Fruit fly (Drosophila melanogaster): Measurements from ENCODE around the gene Trm7-34.

Gene Trm7-34

dm6 chr3R:21138220-21138754 is 4.6 kb upstream of the Trm7-34 start, which contains the start of gene meigo (continued):
- TF ChIP-seq CG8319 (GFP tag; optimal IDR thresholded peaks at IDR 0.05): no peak
- no peak for TF ChIP-seq Eip75B (GFP tag; optimal IDR thresholded peaks at IDR 0.05)
- no peak for TF ChIP-seq CG32006 (GFP tag; optimal IDR thresholded peaks at IDR 0.05)
- TF ChIP-seq Hr38 (GFP tag; optimal IDR thresholded peaks at IDR 0.05): no peak
- TF ChIP-seq vri (GFP tag; optimal IDR thresholded peaks at IDR 0.05): no peak
- no peak for TF ChIP-seq Ets21C (GFP tag; optimal IDR thresholded peaks at IDR 0.05)
- TF ChIP-seq cyc (GFP tag; optimal IDR thresholded peaks at IDR 0.05): no peak
- peak; percentile 72 for TF ChIP-seq esn (GFP tag; optimal IDR thresholded peaks at IDR 0.05)
- no peak for TF ChIP-seq Smox (GFP tag; optimal IDR thresholded peaks at IDR 0.05)
- peak; percentile 64 for TF ChIP-seq Hr39 (GFP tag; optimal IDR thresholded peaks at IDR 0.05)
- no peak for TF ChIP-seq achi (GFP tag; optimal IDR thresholded peaks at IDR 0.05)
- no peak; the same call in 2 of the 3 replicates for TF ChIP-seq CG8119 (GFP tag; IDR thresholded peaks at IDR 0.05)
- no peak for TF ChIP-seq CG9139 (GFP tag; optimal IDR thresholded peaks at IDR 0.05)
- peak; percentile 65 for TF ChIP-seq CG31627 (GFP tag; optimal IDR thresholded peaks at IDR 0.05)
- TF ChIP-seq svp (GFP tag): no peak
- no peak for TF ChIP-seq CG1621 (tag; optimal IDR thresholded peaks at IDR 0.05)
- no peak for TF ChIP-seq CG6854 (GFP tag; optimal IDR thresholded peaks at IDR 0.05)
- peak; percentile 64 for TF ChIP-seq lz (GFP tag; optimal IDR thresholded peaks at IDR 0.05)
- TF ChIP-seq Sox14 (GFP tag; optimal IDR thresholded peaks at IDR 0.05): no peak
- no peak for TF ChIP-seq Blimp-1 (GFP tag; optimal IDR thresholded peaks at IDR 0.05)
- TF ChIP-seq CG10631 (GFP tag; optimal IDR thresholded peaks at IDR 0.05): no peak
- TF ChIP-seq ss (GFP tag; optimal IDR thresholded peaks at IDR 0.05): no peak
- peak; percentile 80 for TF ChIP-seq fkh (GFP tag; optimal IDR thresholded peaks at IDR 0.05)
- no peak for TF ChIP-seq CG6276 (GFP tag; optimal IDR thresholded peaks at IDR 0.05)
- TF ChIP-seq CG11294 (GFP tag; IDR thresholded peaks at IDR 0.05): peak; percentile 16; the same call in 1 of the 2 replicates
- TF ChIP-seq CG10669 (GFP tag; optimal IDR thresholded peaks at IDR 0.05): no peak
- TF ChIP-seq Eip78C (GFP tag): no peak
- no peak for TF ChIP-seq fd59A (GFP tag; optimal IDR thresholded peaks at IDR 0.05)
- TF ChIP-seq Lpt (GFP tag; optimal IDR thresholded peaks at IDR 0.05): no peak
- TF ChIP-seq CG3032 (tag; optimal IDR thresholded peaks at IDR 0.05): peak; percentile 76
- no peak for TF ChIP-seq Met (GFP tag; optimal IDR thresholded peaks at IDR 0.05)
- TF ChIP-seq CG34406 (GFP tag; optimal IDR thresholded peaks at IDR 0.05): no peak
- peak; percentile 48 for TF ChIP-seq Ets96B (tag; optimal IDR thresholded peaks at IDR 0.05)
- no peak for TF ChIP-seq acj6 (GFP tag; optimal IDR thresholded peaks at IDR 0.05)
- TF ChIP-seq pdm3 (GFP tag; optimal IDR thresholded peaks at IDR 0.05): no peak
- TF ChIP-seq CG3919 (GFP tag; optimal IDR thresholded peaks at IDR 0.05): no peak
- TF ChIP-seq CG11902 (GFP tag; optimal IDR thresholded peaks at IDR 0.05): peak; percentile 30

dm6 chr3R:21133951-21134350 is 270 bp upstream of the Trm7-34 start, which contains the start of gene Usp8:
TSS of gene Usp8 (plus strand) at chr3R:21134262.
- peak; percentile 45 for TF ChIP-seq esn (GFP tag; optimal IDR thresholded peaks at IDR 0.05)
- no peak for TF ChIP-seq CG11294 (GFP tag; IDR thresholded peaks at IDR 0.05)
- peak; percentile 25 for TF ChIP-seq CG3032 (tag; optimal IDR thresholded peaks at IDR 0.05)
- no peak for TF ChIP-seq CG16779 (tag; optimal IDR thresholded peaks at IDR 0.05)
- TF ChIP-seq Ets96B (tag; optimal IDR thresholded peaks at IDR 0.05): no peak
- peak; percentile 9 for TF ChIP-seq CG6792 (GFP tag; optimal IDR thresholded peaks at IDR 0.05)
- TF ChIP-seq Hr38 (GFP tag; optimal IDR thresholded peaks at IDR 0.05): no peak

dm6 chr3R:21130050-21130449 is 3.6 kb downstream of the Trm7-34 start, which contains the start of gene Ice2:
TSS of gene Ice2 (plus strand) at chr3R:21130216.
- TF ChIP-seq esn (GFP tag; optimal IDR thresholded peaks at IDR 0.05): peak; percentile 20
- TF ChIP-seq CG10669 (GFP tag; optimal IDR thresholded peaks at IDR 0.05): no peak

Data from whole organism, prepupa.